Worm (Caenorhabditis elegans): ENCODE results near the gene fipp-1.

Gene fipp-1

DNA sequence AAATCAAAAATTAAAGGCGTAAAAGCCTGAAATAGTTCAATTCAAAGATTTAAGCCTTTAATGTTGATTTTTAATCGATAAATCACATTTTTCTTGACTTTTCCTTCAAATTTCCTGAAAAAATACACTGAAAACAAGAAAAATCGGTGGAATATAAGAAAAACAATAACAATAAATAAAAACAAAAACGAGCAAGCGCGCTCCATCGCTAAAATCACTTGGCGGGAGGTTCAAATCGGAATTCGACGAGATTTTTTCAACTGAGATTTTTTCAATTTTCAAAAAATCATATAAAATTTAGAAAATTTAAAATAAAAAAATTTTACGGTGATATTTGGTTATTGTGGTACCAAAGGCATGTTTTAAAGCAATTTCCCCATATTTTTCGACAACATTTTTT is 32.1 kb upstream of the fipp-1 start (continued):
- TF ChIP-seq ceh-63 (GFP tag; optimal IDR thresholded peaks at IDR 0.05) (no peak), lin-39 (tag; optimal IDR thresholded peaks at IDR 0.05) (no peak), xbp-1 (tag; optimal IDR thresholded peaks at IDR 0.05) (peak; percentile 8), lsy-2 (tag; optimal IDR thresholded peaks at IDR 0.05) (peak in 1 of 2 experiments; percentile 2)

DNA sequence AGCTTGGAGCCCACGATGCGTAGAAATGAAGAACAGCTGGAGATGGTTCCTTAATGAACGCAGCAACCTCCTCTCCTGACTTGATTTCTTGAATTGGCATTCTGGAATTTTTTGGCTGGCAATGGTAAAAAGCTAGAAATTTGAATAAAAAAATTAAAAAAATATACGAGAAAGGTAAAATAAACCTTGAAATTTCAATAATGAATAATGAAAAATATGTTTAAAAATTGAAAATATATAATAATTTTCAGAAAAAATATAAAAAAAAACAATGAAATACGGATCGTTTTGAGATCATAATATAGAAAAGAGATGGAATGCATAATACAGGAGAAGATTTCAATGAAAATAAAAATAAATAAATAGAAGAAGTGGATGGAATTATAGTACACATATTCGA is 30.4 kb upstream of the fipp-1 start, which contains the start of gene glrx-3:
Gene glrx-3 (minus strand): TSS at position 101 of the 400 bp plus-strand sequence.
- no peak for TF ChIP-seq lin-39 (tag; optimal IDR thresholded peaks at IDR 0.05)
- TF ChIP-seq nhr-47 (tag; optimal IDR thresholded peaks at IDR 0.05): no peak
- no peak for TF ChIP-seq nhr-85 (tag)
- no peak for TF ChIP-seq irx-1 (tag; optimal IDR thresholded peaks at IDR 0.05)
- no peak for TF ChIP-seq sptf-1 (tag; optimal IDR thresholded peaks at IDR 0.05)
- no peak for TF ChIP-seq pax-3 (tag; optimal IDR thresholded peaks at IDR 0.05)
- no peak for TF ChIP-seq C34B4.2 (tag; optimal IDR thresholded peaks at IDR 0.05)
- no peak for TF ChIP-seq nhr-77 (tag; optimal IDR thresholded peaks at IDR 0.05)
- no peak for TF ChIP-seq hlh-4 (tag; optimal IDR thresholded peaks at IDR 0.05)
- TF ChIP-seq egl-13 (tag; optimal IDR thresholded peaks at IDR 0.05): no peak
- TF ChIP-seq unc-62 (GFP tag; optimal IDR thresholded peaks at IDR 0.05): no peak
- TF ChIP-seq nhr-71 (tag; optimal IDR thresholded peaks at IDR 0.05): no peak
- no peak for TF ChIP-seq efl-3 (GFP tag; optimal IDR thresholded peaks at IDR 0.05)

DNA sequence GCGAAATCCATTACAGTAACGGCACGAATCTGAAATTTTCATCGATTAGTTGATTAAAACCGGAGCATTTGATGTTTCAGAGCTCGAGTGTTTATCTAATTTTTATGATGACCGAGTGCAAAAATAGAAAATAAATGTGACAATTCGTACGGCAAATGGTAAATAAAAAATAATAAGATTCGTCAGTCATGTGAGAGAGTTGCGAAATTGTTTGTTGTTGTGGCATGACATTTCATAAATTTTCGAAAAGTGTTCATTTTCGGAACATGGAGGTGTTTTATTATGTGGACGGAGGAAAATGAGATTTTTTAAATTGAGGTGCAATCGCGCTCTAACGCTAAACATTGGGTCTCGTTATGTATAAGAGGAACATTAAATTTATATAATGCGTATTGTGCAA is 29.9 kb upstream of the fipp-1 start:
- TF ChIP-seq skn-1 (tag; optimal IDR thresholded peaks at IDR 0.05) (peak; percentile 13), Y116A8C.19 (tag; optimal IDR thresholded peaks at IDR 0.05; ENCODE audit: borderline replicate concordance) (no peak)

DNA sequence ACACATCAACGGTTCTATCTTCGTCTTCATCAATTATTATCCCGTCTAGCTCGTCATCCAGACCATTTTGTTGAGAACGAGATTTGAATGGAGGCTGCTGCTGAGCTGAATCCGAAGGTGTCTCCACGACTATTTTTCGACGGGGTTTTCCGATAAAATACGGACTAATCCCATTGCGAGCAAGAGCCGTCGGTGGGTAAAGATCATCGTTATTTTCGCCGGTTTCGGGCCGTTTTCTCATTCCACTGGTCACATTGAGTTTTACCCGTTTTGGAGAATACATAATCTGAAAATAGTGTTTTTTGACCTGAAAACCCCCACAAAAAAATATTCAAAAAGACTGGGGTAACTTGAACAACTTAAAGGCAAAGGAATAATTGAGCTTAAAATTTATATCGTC is 25.9 kb upstream of the fipp-1 start, which contains the start of gene figl-1:
Gene figl-1 (minus strand): TSS at position 286 of the 400 bp plus-strand sequence.
- TF ChIP-seq ceh-8 (GFP tag; optimal IDR thresholded peaks at IDR 0.05) (no peak), zip-4 (GFP tag; optimal IDR thresholded peaks at IDR 0.05) (peak; percentile 0), lin-35 (GFP tag; optimal IDR thresholded peaks at IDR 0.05) (no peak), mep-1 (tag; optimal IDR thresholded peaks at IDR 0.05) (no peak), lin-13 (GFP tag; optimal IDR thresholded peaks at IDR 0.05) (no peak), C16A3.4 (tag; optimal IDR thresholded peaks at IDR 0.05) (no peak), efl-3 (GFP tag; optimal IDR thresholded peaks at IDR 0.05) (no peak), C34B4.2 (tag; optimal IDR thresholded peaks at IDR 0.05) (no peak), swsn-7 (tag; optimal IDR thresholded peaks at IDR 0.05) (no peak), mdl-1 (tag; optimal IDR thresholded peaks at IDR 0.05) (no peak), lir-3 (tag; optimal IDR thresholded peaks at IDR 0.05; ENCODE audit: poor library complexity) (no peak), nhr-85 (tag) (no peak), lsy-2 (tag; optimal IDR thresholded peaks at IDR 0.05) (no peak), mef-2 (tag; optimal IDR thresholded peaks at IDR 0.05) (no peak), ceh-82 (tag; optimal IDR thresholded peaks at IDR 0.05) (no peak), elt-3 (tag; optimal IDR thresholded peaks at IDR 0.05) (no peak), sptf-1 (tag; optimal IDR thresholded peaks at IDR 0.05) (no peak), vab-15 (tag; optimal IDR thresholded peaks at IDR 0.05) (no peak), ztf-11 (tag; optimal IDR thresholded peaks at IDR 0.05) (no peak), hlh-17 (GFP tag; optimal IDR thresholded peaks at IDR 0.05; ENCODE audit: borderline replicate concordance) (no peak), dpl-1 (GFP tag; optimal IDR thresholded peaks at IDR 0.05) (no peak), F16B12.6 (tag; optimal IDR thresholded peaks at IDR 0.05) (no peak), nhr-77 (tag; optimal IDR thresholded peaks at IDR 0.05) (no peak), nhr-47 (tag; optimal IDR thresholded peaks at IDR 0.05) (no peak), nhr-84 (tag; optimal IDR thresholded peaks at IDR 0.05) (no peak), fos-1 (tag; optimal IDR thresholded peaks at IDR 0.05) (no peak), snpc-4 (tag; optimal IDR thresholded peaks at IDR 0.05) (no peak), pqm-1 (tag; optimal IDR thresholded peaks at IDR 0.05) (no peak), efl-1 (optimal IDR thresholded peaks at IDR 0.05) (peak in 1 of 2 experiments; percentile 9), efl-1 (GFP tag; optimal IDR thresholded peaks at IDR 0.05 in 1 of 2) (peak in 1 of 2 experiments; percentile 86), rnt-1 (tag; optimal IDR thresholded peaks at IDR 0.05) (no peak), pax-3 (tag; optimal IDR thresholded peaks at IDR 0.05) (no peak), elt-2 (tag; optimal IDR thresholded peaks at IDR 0.05) (peak; percentile 6), lin-14 (GFP tag; optimal IDR thresholded peaks at IDR 0.05) (no peak), nhr-71 (tag; optimal IDR thresholded peaks at IDR 0.05) (peak; percentile 7)
